Fruit fly (Drosophila melanogaster) whole organism: ENCODE data around the gene muc.

Experiments
- CG8478 ChIP-seq: fragments of >200 bp; optimal IDR thresholded peaks from 2 replicates; lab custom pipeline; 2018; ENCODE audit warnings: inconsistent platforms
- Dll ChIP-seq: fragments of >200 bp; optimal IDR thresholded peaks from 2 replicates; lab custom pipeline; 2017
- EcR ChIP-seq, 2 experiments: fragments of >200 bp; optimal IDR thresholded peaks; 2 replicates each; lab custom pipeline; 2017; ENCODE audit warnings: missing biosample characterization in 2 of 2, missing genetic modification characterization in 2 of 2, missing genetic modification reagents in 2 of 2
- pan ChIP-seq: fragments of >200 bp; optimal IDR thresholded peaks from 2 replicates; lab custom pipeline; 2017
- psq ChIP-seq: fragments of >200 bp; optimal IDR thresholded peaks from 2 replicates; lab custom pipeline; 2017
- usp ChIP-seq: fragments of >200 bp; optimal IDR thresholded peaks from 2 replicates; lab custom pipeline; 2017; ENCODE audit warnings: missing biosample characterization, missing genetic modification characterization, mixed read lengths

muc gene

DNA sequence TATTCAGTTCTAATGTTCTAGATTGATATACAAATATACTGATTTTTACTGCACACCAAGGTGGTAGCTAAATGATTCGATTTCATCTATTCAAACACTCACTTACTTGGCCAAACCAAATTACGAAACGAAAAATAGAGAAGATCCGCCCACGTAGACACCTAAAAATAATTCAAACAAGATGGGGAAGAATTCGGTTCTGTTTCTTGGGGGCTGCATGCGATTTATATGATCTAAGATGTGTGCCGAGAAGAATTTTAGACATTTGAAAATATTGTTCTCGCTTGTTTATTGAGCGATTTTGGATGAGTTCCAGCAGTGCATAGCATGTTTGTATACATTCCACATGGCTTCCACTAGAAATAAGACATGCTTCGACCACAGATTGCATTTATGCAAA, 19.0 kb upstream of the muc start:
- TF ChIP-seq pan (no peak), EcR (GFP tag; optimal IDR thresholded peaks at IDR 0.05; lab: Kevin White, UChicago) (no peak), usp (no peak), psq (lab: Kevin White, UChicago) (no peak), CG8478 (lab: Kevin White, UChicago) (no peak), Dll (lab: Kevin White, UChicago) (no peak)

DNA sequence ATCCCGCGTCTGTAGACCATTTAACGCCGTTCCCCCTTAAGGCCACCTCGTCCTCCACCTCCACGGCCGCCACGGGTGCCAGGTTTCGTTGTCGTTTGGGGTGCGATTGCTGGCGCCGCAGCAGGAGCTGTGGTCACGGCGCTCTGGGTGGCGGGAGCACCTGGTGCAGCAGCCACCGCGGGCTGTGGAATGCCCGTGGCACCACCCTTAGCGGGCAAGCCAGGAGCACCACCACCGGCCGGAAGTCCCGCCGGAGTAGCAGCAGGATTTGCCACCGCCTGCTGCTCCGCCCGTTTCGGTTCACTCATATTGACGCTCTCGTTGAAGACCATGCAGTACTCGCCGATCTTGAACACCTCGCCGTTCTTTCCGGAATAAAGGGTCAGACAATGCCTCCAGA, 17.7 kb upstream of the muc start:
- no peak for TF ChIP-seq CG8478 (lab: Kevin White, UChicago)
- TF ChIP-seq psq (lab: Kevin White, UChicago), result no peak
- TF ChIP-seq pan, result no peak
- no peak for TF ChIP-seq usp
- no peak for TF ChIP-seq EcR (GFP tag; optimal IDR thresholded peaks at IDR 0.05; lab: Kevin White, UChicago)
- TF ChIP-seq Dll (lab: Kevin White, UChicago), result no peak

DNA sequence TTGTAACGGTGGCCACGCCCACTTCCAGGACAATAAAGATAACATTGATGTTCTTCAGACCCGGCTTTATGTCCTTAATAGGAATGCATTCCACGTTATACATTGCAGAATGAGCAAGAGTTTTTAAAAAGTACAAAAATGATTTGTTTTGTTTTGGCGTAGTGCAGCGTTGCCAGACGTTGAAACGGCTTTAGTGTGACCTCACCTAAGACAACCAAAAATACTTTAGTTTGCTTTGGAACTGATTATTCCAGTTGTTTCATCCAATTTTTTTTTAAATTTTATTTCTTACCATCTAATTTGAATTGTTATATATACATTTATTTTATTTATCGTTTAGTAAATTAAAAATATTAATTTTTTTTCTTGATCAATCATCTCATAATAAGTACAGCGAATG, 17.1 kb upstream of the muc start, which contains the start of gene CG5181:
Gene CG5181, minus strand, starts transcription at position 208 of the 400 bp plus-strand sequence.
- no peak for TF ChIP-seq CG8478 (lab: Kevin White, UChicago)
- TF ChIP-seq EcR (GFP tag; optimal IDR thresholded peaks at IDR 0.05; lab: Kevin White, UChicago), result no peak
- no peak for TF ChIP-seq pan
- TF ChIP-seq psq (lab: Kevin White, UChicago), result no peak
- TF ChIP-seq Dll (lab: Kevin White, UChicago), result no peak
- no peak for TF ChIP-seq usp

DNA sequence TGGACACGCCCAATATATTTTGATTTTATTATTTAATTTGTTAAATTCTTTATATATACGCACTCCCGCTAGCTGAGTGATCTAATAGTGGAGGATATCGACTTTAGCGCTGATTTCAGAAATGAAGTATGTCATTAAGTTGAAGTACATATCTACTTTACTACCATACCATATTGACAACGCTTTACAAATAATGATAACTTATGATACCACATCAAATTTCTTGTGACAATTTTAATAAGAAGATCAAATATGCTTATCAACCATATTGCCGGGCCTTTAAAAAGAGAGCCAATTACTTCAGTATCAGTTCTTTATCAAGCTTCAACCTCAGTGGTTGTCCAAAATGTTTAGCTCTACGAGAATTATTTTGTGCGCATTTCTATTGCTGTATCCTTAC, 16.1 kb upstream of the muc start, which contains the start of gene CG15818:
Gene CG15818, plus strand, starts transcription at position 301 of the 400 bp plus-strand sequence.
- TF ChIP-seq psq (lab: Kevin White, UChicago), result no peak
- no peak for TF ChIP-seq usp
- TF ChIP-seq pan, result no peak
- TF ChIP-seq CG8478 (lab: Kevin White, UChicago), result no peak
- no peak for TF ChIP-seq Dll (lab: Kevin White, UChicago)

DNA sequence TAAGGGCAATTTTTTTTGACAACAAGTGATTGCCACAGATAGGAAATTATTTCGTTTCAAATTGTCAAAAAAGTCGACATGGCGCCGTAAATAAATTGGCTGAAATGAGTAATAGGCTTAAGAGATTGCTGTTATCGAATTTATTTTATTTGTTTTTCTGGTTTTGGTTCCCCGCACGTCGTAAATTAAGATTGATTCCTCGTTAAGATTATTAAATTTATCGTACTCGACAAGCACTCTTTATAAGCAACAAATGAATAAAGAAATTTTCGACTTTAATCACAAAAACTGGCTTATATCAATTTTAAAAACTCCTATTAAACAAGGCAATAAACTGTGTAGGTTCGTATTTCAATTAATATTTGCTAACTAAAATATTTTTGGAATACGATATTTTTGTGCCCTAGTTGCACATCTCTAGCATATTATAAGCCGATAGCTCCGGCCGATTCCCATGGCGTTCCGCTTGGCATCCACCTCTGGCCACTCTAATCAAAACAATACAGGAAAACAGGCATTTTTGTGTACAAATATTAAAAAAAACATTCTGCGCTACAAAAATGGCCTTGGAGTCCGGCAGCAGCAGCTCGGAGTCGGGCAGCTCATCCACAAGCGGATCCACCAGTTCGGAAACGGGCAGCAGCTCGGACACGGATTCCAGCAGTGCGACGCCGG, 14.6 kb upstream of the muc start, which contains the start of gene chm:
Gene chm, plus strand, starts transcription at position 471 of the 675 bp plus-strand sequence.
- TF ChIP-seq pan, result no peak
- no peak for TF ChIP-seq CG8478 (lab: Kevin White, UChicago)
- no peak for TF ChIP-seq psq (lab: Kevin White, UChicago)
- no peak for TF ChIP-seq EcR (GFP tag; optimal IDR thresholded peaks at IDR 0.05; lab: Kevin White, UChicago)

DNA sequence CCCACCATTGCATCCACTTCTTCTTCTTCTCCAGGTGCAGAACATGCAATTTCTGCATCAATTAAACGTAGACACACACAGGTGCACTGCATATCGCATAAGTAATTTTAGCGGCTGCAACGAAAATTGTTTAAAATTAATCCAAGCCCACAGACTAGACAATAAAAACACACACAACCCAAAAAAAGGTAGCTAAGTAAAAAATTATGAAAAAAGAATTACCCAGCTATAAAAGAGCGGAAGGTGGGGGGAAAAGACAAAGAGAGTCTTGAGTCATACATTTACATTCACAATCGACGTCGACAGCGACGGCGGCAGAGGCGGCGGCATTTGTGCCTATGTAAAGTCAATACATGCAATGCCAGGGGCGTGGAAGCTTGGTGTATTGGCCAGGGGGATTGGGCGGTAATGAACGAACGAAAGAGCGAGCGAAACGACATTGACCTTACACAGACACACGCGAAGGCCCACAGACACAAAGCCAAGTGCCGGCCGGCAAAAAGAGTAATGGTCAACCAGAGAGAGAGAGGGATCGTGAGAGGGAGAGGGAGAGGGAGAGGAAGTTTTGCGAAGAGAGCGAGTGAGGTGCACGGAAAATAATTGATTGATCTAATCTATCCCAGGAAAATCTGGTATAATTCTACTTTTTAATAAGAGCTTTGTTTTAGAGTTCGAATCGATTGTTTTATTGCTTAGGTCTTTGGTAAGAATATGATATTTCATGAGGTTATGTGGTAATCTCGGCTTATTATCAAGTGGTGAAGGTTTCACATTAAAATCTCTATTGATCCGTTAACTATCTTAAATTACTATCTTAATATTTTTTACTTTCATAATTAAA, 8.3 kb upstream of the muc start:
- TF ChIP-seq CG8478 (lab: Kevin White, UChicago), result no peak
- peak; percentile 68 to 90 for TF ChIP-seq EcR (GFP tag; optimal IDR thresholded peaks at IDR 0.05; lab: Kevin White, UChicago)

DNA sequence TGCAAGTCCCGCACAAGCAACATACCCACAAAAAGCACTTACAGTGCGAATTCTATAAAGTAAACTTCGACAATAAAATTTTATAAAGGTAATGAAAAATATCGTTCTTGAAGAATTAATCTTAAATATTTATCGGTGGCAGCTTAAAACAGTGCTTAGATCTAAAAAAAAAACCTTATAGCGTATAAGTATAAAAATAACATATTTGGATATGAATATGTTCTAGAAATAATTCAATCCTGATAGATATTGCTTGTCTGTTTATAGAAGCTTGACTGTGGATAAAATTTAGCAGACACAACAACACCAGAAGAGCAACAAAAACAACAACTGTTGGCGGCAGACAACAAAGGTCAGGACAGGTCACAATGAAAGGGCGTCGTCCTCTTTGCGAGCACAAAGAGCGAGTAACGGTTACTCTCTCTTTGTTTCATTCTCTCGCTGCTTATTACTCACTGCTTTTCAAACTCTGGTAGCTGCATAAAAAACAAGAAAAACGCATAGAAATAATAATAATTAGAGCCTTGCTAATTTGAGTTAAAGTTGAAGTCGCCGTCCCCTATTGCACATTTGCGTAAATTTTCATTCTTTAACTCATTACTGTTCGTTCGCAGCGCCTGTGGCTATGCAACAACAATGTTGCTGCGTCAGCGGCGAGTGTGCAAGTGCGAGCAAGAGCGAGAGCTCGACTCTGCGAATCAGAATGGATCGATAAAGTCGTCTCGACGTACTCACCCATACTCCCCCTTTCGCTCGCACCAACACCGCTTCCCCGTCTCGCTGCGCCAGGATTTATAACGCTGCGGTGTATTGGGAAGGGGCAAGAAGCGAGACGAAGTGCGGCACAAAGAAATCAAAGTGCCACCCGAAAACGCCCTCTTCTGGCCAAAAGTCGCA, 7.0 kb upstream of the muc start:
- TF ChIP-seq pan (no peak), EcR (GFP tag; optimal IDR thresholded peaks at IDR 0.05; lab: Kevin White, UChicago) (peak; percentile 38 to 85), usp (no peak)

DNA sequence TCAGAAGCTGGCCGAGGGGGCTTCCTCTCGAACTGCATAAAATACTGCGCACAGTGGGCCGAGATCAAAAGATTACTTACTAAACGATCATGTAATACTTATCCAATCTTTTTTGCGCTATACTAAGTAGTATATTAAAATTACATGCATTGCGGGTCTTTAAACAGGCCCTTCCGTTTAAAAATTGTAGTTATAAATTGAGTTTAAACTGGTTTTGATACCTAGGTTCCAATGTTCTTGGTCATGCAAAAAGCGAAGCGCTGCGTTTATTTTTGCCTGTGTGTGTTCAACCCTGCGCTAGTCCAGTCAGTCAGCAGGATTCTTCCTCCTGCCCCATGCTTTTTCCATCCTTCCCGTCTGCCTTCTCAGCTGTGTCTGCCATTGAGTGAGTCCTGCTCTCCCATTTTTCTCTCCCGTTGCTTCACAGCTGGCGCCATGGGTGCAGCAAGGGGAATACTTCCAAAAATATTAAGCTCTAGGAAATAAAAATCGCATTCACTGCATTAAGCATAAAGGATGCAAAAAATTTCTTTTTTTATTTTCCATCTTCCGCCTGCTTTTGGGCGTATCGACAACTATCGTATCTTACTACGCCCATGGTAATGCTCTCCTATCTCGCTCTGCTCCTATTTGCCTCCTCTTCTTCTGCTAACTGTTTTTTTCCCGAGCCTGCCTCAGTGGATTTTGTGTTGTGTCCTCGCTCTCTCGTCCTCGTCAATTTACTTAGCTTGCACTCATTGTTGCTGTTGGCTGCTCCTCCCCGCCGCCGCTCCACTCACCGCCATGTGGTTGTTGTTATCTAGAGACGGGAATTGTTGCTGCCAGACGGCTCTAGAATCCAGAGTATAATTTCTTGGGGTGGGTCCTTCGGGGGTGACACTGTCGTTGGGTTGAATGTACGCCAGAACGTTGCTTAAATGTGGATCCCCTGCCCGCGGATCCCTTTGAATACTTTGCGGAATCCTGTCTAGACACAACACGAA, 6.1 kb upstream of the muc start:
- TF ChIP-seq usp (no peak), EcR (GFP tag; optimal IDR thresholded peaks at IDR 0.05; lab: Kevin White, UChicago) (peak in 1 of 2 experiments; percentile 8)

DNA sequence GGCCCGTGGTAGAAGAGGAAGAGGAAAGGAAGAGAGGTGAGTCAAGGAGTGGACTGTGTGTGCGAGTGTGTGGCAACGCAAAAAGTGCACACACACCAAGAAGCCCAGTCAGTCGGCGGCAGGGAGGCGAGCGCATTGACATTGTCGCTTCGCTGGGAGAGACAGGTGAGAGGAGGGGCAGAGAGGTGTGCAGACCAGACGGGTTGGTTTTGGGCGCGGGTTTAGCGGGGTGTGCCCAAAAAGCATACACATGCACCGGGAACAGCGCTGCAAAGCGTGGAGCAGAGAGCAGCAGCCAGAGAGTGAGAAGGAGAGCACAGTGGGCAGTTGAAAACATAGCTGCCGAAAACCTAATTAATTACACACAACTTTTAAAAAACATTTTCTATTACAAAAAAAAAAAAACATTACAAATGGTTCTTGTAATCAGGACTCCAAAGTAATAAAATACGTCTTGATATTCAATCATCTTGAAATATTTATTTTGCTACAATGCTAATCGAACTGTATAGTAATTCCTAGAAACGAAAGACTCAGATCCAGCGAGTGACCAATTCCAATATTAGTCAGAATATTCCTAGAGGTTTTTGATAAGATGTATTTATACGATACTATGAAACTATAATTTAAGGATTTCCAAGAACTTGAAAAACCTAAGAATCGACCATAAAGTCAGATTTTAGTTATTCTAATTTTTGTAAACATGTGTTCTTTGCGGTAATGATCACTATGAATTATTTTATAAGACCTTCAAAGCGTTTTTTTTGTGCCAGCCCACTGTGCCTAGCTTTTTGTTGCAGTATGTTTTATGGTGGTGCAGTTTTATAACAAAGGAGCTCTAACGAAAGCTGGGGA, 4.0 kb upstream of the muc start:
- no peak for TF ChIP-seq CG8478 (lab: Kevin White, UChicago)
- TF ChIP-seq pan, result no peak
- TF ChIP-seq Dll (lab: Kevin White, UChicago), result peak; percentile 44
- peak; percentile 92 to 99 for TF ChIP-seq EcR (GFP tag; optimal IDR thresholded peaks at IDR 0.05; lab: Kevin White, UChicago)
- no peak for TF ChIP-seq usp
- no peak for TF ChIP-seq psq (lab: Kevin White, UChicago)

DNA sequence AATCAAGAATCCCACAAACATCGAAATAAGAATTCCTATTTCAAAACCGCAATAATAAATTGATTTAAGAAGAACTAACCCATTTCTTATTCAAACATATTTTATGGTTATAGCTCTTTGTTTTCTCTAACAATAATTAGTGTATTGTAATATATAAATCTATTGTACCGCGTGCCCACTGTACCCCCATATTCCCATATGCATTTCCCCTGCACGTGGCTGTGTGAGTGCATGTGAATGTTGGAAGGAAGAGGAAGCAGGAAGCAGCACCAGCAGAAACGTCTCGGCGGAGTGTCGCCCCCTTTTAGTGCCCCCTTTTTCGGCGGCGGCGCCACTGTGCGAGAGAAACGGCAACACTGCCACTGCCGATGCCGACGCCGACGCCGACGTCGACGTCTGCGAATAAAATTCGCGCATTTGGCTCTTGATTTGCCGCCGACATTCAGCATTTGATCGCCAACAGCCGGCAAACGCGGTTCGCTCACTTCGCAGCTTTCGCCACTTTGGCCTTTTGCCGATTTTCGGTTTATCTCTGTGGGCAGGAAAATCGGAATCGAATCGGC, 3.3 kb upstream of the muc start:
- TF ChIP-seq usp (no peak), EcR (GFP tag; optimal IDR thresholded peaks at IDR 0.05; lab: Kevin White, UChicago) (peak in 1 of 2 experiments; percentile 6)
